Worm (Caenorhabditis elegans) whole organism, mixed stage, embryonic: ENCODE data around the gene clec-127.

Experiments
- ceh-39 ChIP-seq: fragments of 150-350 bp; optimal IDR thresholded peaks from 2 replicates; lab custom pipeline; 2014; ENCODE audit warnings: missing biosample characterization, missing genetic modification characterization
- lsy-2 ChIP-seq: fragments of 150-350 bp; optimal IDR thresholded peaks from 2 replicates; lab custom pipeline; 2014; ENCODE audit warnings: missing biosample characterization, missing genetic modification characterization
- nhr-237 ChIP-seq: fragments of 150-350 bp; optimal IDR thresholded peaks from 2 replicates; lab custom pipeline; 2014; ENCODE audit warnings: missing biosample characterization, missing genetic modification characterization
- nhr-28 ChIP-seq: fragments of 150-350 bp; optimal IDR thresholded peaks from 2 replicates; lab custom pipeline; 2014; ENCODE audit warnings: missing biosample characterization, missing genetic modification characterization
- nhr-76 ChIP-seq: sonication (generic microtip); optimal IDR thresholded peaks from 2 replicates; lab custom pipeline; 2017; ENCODE audit warnings: missing biosample characterization, missing genetic modification characterization
- snpc-4 ChIP-seq: fragments of 150-350 bp; optimal IDR thresholded peaks from 2 replicates; lab custom pipeline; 2014; ENCODE audit warnings: missing biosample characterization, missing genetic modification characterization
- tbx-8 ChIP-seq: fragments of 200-800 bp; sonication (Bioruptor generic); optimal IDR thresholded peaks from 2 replicates; lab custom pipeline; 2018; ENCODE audit warnings: mild to moderate bottlenecking, missing genetic modification characterization, moderate library complexity, missing compliant biosample characterization
- ztf-11 ChIP-seq: fragments of 150-350 bp; optimal IDR thresholded peaks from 2 replicates; lab custom pipeline; 2014; ENCODE audit warnings: missing biosample characterization, missing genetic modification characterization

ce11 chrII:3616615-3617014 lies 47.6 kb upstream of the clec-127 start:
- TF ChIP-seq lsy-2 (tag; lab: Kevin White, UChicago) = no peak
- no peak for TF ChIP-seq ztf-11
- no peak for TF ChIP-seq nhr-28 (tag; lab: Kevin White, UChicago)
- TF ChIP-seq nhr-76 (tag; lab: Kevin White, UChicago) = no peak
- TF ChIP-seq nhr-237 (tag; lab: Kevin White, UChicago) = no peak
- no peak for TF ChIP-seq ceh-39 (tag; lab: Kevin White, UChicago)
- no peak for TF ChIP-seq tbx-8 (GFP tag; lab: Kevin White, UChicago)
- TF ChIP-seq snpc-4 (tag; lab: Kevin White, UChicago) = no peak
